1 worm cellular context compared by ENCODE assay signal in genomic region chrX:4711698-4712329, ce11.
TF ChIP-seq lines count a peak whose summit lies in the region.

Gene dnj-14 (minus strand): TSS chrX:4711748.
Gene glit-1 (plus strand): TSS chrX:4712279.

TF ChIP-seq in whole organism, L1 larva, 84 proteins besides CTCF, POLR2A, EP300 and RAD21 (continued from another document):
- TF ChIP-seq isw-1 (GFP tag; IDR thresholded peaks at IDR 0.05; lab: Robert Waterston, UW) (peak; percentile 86), rnt-1 (tag; optimal IDR thresholded peaks at IDR 0.05; lab: Kevin White, UChicago) (peak; percentile 89), nhr-84 (tag; optimal IDR thresholded peaks at IDR 0.05; lab: Kevin White, UChicago) (no peak), pag-3 (tag; optimal IDR thresholded peaks at IDR 0.05; lab: Kevin White, UChicago; ENCODE audit: borderline replicate concordance, insufficient read depth) (no peak), elt-3 (tag; optimal IDR thresholded peaks at IDR 0.05; lab: Kevin White, UChicago) (peak in 3 of 6 experiments; percentile 52 to 86 (median 66)), unc-86 (tag; optimal IDR thresholded peaks at IDR 0.05; lab: Kevin White, UChicago) (peak; percentile 74), unc-130 (tag; optimal IDR thresholded peaks at IDR 0.05; lab: Kevin White, UChicago) (peak; percentile 71), pax-3 (tag; optimal IDR thresholded peaks at IDR 0.05; lab: Kevin White, UChicago) (peak; percentile 71), mef-2 (tag; optimal IDR thresholded peaks at IDR 0.05; lab: Kevin White, UChicago) (peak; percentile 31), nhr-90 (tag; optimal IDR thresholded peaks at IDR 0.05; lab: Kevin White, UChicago; ENCODE audit: poor library complexity) (peak; percentile 82), lin-35 (GFP tag; optimal IDR thresholded peaks at IDR 0.05; lab: Kevin White, UChicago) (peak; percentile 84 to 90), swsn-7 (tag; optimal IDR thresholded peaks at IDR 0.05; lab: Kevin White, UChicago) (peak; percentile 89), ceh-88 (GFP tag; IDR thresholded peaks at IDR 0.05; lab: Robert Waterston, UW) (peak; percentile 62; the same call in 1 of the 2 replicates), xbp-1 (tag; optimal IDR thresholded peaks at IDR 0.05; lab: Kevin White, UChicago) (peak; percentile 95), hpl-2 (GFP tag; optimal IDR thresholded peaks at IDR 0.05; lab: Kevin White, UChicago) (peak; percentile 72), ztf-4 (tag; optimal IDR thresholded peaks at IDR 0.05; lab: Kevin White, UChicago) (peak; percentile 66), nhr-20 (tag; optimal IDR thresholded peaks at IDR 0.05; lab: Kevin White, UChicago) (peak; percentile 91), ama-1 (optimal IDR thresholded peaks at IDR 0.05; lab: Kevin White, UChicago) (no peak), sox-4 (tag; optimal IDR thresholded peaks at IDR 0.05; lab: Kevin White, UChicago) (no peak), ets-5 (GFP tag; IDR thresholded peaks at IDR 0.05; lab: Robert Waterston, UW) (no peak), nhr-85 (tag; lab: Kevin White, UChicago) (peak; percentile 93), mab-9 (GFP tag; IDR thresholded peaks at IDR 0.05; lab: Robert Waterston, UW) (peak; percentile 74), Y116A8C.19 (tag; optimal IDR thresholded peaks at IDR 0.05; lab: Kevin White, UChicago; ENCODE audit: borderline replicate concordance) (no peak), nhr-77 (tag; optimal IDR thresholded peaks at IDR 0.05; lab: Kevin White, UChicago) (peak; percentile 93)
